Fruit fly (Drosophila melanogaster): ENCODE data around the gene kuz.

Gene kuz

DNA sequence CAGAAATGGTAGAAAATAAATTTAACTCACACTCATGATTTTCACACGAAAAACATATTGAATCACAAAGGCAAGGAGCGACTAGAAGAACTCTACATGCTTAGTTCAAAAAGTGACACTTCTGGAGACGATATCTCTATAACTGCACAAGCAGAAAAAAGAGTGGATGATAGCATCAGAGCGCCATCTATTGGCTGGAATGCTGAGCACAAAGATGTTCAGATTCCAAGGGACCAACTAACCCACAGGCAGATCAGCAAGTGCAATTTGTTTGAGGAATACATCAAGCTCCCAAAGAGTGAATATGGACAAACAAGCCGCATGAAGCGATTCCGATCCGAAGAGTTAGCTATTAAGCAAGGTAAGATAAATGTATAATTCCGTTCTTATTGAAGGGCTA, 9.2 kb upstream of the kuz start, which contains the start of gene CG16852:
Gene CG16852 (plus strand): TSS at position 48 of the 400 bp plus-strand sequence.
- no peak for TF ChIP-seq CG7101 (tag; optimal IDR thresholded peaks at IDR 0.05)
- TF ChIP-seq pad (GFP tag; optimal IDR thresholded peaks at IDR 0.05), result no peak

DNA sequence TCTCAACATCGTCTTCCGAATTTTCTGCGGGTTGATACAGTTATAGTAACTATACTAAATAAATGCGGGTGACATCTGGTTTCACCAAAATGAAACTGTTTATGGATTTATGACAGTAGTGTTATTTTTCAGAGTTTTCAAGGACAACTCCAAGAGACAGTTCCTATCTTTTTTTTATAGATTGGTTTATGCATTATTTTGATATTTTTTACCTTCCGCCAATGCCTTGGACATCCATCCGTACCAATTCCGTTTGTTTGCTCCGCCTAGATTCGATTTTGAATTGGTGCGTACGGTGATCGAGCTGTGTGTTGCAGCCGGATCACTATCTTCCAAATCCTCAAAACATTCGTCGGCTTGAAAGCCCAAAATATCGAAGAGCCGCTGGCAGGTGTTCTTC, 8.0 kb upstream of the kuz start, which contains the start of gene CG16853:
Gene CG16853 (plus strand): TSS at position 301 of the 400 bp plus-strand sequence.
- TF ChIP-seq CG7101 (tag; optimal IDR thresholded peaks at IDR 0.05) (no peak), cnc (optimal IDR thresholded peaks at IDR 0.05) (no peak), Clk (GFP tag; optimal IDR thresholded peaks at IDR 0.05) (no peak), CG5204 (GFP tag; optimal IDR thresholded peaks at IDR 0.05) (no peak), Hr96 (GFP tag; optimal IDR thresholded peaks at IDR 0.05) (no peak), CG11617 (GFP tag; optimal IDR thresholded peaks at IDR 0.05) (no peak)

DNA sequence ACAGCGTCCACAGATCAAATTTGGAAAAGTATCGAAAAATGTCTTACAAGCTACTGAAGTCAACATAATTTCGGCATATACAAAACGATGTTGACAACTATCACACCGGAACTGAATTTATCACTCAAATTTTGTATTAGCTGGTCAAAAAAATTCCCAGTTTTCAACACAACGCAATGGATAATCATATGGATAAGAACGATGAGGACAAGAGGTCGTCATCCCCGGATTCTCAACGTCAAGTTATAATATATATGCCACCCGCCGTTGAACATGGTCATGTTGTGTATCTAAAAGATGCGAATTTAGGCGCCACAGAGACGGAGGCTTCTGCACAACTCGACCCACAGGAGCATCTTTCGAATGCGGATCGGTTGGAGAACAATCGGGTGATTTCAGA, 7.5 kb upstream of the kuz start, which contains the start of gene CG9263:
Gene CG9263 (minus strand): TSS at position 101 of the 400 bp plus-strand sequence.
- TF ChIP-seq kay (GFP tag; ENCODE audit: borderline replicate concordance), result no peak
- TF ChIP-seq bab1 (GFP tag; optimal IDR thresholded peaks at IDR 0.05), result no peak
- no peak for TF ChIP-seq CG1620 (GFP tag; optimal IDR thresholded peaks at IDR 0.05)
- TF ChIP-seq CG7045 (GFP tag; optimal IDR thresholded peaks at IDR 0.05), result no peak
- no peak for TF ChIP-seq CG33017 (tag; optimal IDR thresholded peaks at IDR 0.05)
- TF ChIP-seq CG5204 (GFP tag; optimal IDR thresholded peaks at IDR 0.05), result no peak
- no peak for TF ChIP-seq cnc (optimal IDR thresholded peaks at IDR 0.05)
- no peak for TF ChIP-seq Clk (GFP tag; optimal IDR thresholded peaks at IDR 0.05)
- no peak for TF ChIP-seq ovo (GFP tag; optimal IDR thresholded peaks at IDR 0.05)
- no peak for TF ChIP-seq cic (GFP tag; optimal IDR thresholded peaks at IDR 0.05)
- no peak for TF ChIP-seq Mnt (GFP tag; optimal IDR thresholded peaks at IDR 0.05)
- TF ChIP-seq Hr96 (GFP tag; optimal IDR thresholded peaks at IDR 0.05), result no peak
- TF ChIP-seq CG14711 (tag; optimal IDR thresholded peaks at IDR 0.05), result no peak
- no peak for TF ChIP-seq toe (GFP tag; optimal IDR thresholded peaks at IDR 0.05)
- no peak for TF ChIP-seq CG11617 (GFP tag; optimal IDR thresholded peaks at IDR 0.05)
- TF ChIP-seq Crg-1 (GFP tag; optimal IDR thresholded peaks at IDR 0.05), result no peak
- no peak for TF ChIP-seq tj (GFP tag; optimal IDR thresholded peaks at IDR 0.05)
- TF ChIP-seq CG12768 (GFP tag; optimal IDR thresholded peaks at IDR 0.05), result no peak

DNA sequence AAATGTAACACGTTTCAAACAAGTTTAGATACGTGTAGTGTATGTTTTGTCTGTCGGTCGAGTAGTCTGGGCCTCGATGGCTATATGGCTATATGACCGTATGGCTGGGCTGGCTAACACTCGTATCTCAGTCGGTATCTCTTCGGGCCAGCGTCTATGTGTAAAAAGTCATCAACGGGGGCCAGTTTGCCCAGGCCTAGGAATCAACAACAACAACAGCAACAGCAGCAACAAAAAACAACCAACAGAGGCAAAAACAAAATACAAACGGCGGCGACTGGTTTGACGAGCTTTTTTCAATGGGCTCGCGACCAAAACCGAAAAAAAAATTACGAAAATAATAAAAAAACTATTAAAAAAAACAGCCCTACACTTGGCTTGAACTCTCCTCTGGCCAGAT, 4.3 kb upstream of the kuz start:
- TF ChIP-seq Clk (GFP tag; optimal IDR thresholded peaks at IDR 0.05), result no peak
- no peak for TF ChIP-seq toe (GFP tag; optimal IDR thresholded peaks at IDR 0.05)
- TF ChIP-seq CG14711 (tag; optimal IDR thresholded peaks at IDR 0.05), result no peak
- TF ChIP-seq pad (GFP tag; optimal IDR thresholded peaks at IDR 0.05), result no peak
- TF ChIP-seq CG5204 (GFP tag; optimal IDR thresholded peaks at IDR 0.05), result no peak
- TF ChIP-seq ovo (GFP tag; optimal IDR thresholded peaks at IDR 0.05), result no peak
- no peak for TF ChIP-seq CG12768 (GFP tag; optimal IDR thresholded peaks at IDR 0.05)
- no peak for TF ChIP-seq Mnt (GFP tag; optimal IDR thresholded peaks at IDR 0.05)
- no peak for TF ChIP-seq bab1 (GFP tag; optimal IDR thresholded peaks at IDR 0.05)
- no peak for TF ChIP-seq kay (GFP tag; ENCODE audit: borderline replicate concordance)
- TF ChIP-seq Crg-1 (GFP tag; optimal IDR thresholded peaks at IDR 0.05), result no peak
- no peak for TF ChIP-seq tj (GFP tag; optimal IDR thresholded peaks at IDR 0.05)
- TF ChIP-seq CG1620 (GFP tag; optimal IDR thresholded peaks at IDR 0.05), result no peak
- TF ChIP-seq CG7101 (tag; optimal IDR thresholded peaks at IDR 0.05), result no peak
- no peak for TF ChIP-seq cic (GFP tag; optimal IDR thresholded peaks at IDR 0.05)
- TF ChIP-seq CG33017 (tag; optimal IDR thresholded peaks at IDR 0.05), result no peak
- no peak for TF ChIP-seq Hr96 (GFP tag; optimal IDR thresholded peaks at IDR 0.05)

DNA sequence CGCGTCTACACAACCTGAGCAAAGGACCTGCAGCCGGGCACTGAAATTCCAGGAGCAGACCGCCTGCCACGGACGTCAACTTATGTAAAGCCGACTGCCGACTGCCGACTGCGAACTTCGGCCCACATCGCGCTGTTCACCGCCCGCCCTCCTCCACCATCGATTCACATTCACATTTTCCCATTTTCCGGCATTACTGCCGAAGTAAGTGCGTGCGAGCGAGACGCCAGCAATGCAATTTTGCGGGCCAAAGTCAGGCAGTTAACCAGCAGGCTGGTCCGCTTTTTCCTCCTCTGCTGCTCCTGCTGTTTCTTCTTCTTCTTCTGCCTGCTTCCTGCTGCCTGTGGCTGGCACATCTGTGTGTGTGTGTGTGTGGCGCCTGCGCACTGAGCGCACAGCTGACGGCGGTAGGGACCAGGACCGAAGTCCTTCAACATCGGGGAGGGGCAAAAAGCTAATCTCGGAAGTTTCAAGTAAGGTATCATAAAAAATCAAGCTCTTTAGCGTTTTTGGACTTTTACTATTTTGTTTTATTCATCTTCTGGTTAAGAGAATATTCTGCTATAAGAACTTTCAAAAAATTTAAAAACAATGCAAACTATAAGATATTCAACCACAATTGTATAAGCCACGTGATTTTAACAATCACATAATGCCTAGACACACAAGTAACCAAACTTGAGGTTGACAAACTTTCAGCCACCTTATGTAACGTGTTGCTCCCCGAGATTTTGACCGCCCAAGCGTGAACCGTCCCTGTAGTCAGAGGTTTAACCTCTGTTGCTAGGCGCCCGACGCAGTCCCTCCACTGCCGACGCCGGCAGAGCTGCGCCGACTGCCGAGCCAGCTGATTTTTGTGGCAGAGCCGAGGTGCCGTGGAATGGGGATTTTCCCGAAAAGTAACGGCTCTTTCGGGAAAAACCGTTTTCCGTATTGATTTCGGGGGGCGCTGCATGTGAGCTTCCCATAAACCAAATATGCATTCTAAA, 1.9 kb upstream of the kuz start:
- no peak for TF ChIP-seq ovo (GFP tag; optimal IDR thresholded peaks at IDR 0.05)
- peak; percentile 43 for TF ChIP-seq Clk (GFP tag; optimal IDR thresholded peaks at IDR 0.05)
- no peak for TF ChIP-seq CG33017 (tag; optimal IDR thresholded peaks at IDR 0.05)
- no peak for TF ChIP-seq pad (GFP tag; optimal IDR thresholded peaks at IDR 0.05)
- TF ChIP-seq Hr96 (GFP tag; optimal IDR thresholded peaks at IDR 0.05), result peak; percentile 58
- TF ChIP-seq CG7045 (GFP tag; optimal IDR thresholded peaks at IDR 0.05), result peak; percentile 51
- TF ChIP-seq CG5204 (GFP tag; optimal IDR thresholded peaks at IDR 0.05), result peak; percentile 55
- peak; percentile 61 for TF ChIP-seq toe (GFP tag; optimal IDR thresholded peaks at IDR 0.05)
- no peak for TF ChIP-seq Mnt (GFP tag; optimal IDR thresholded peaks at IDR 0.05)
- TF ChIP-seq CG1620 (GFP tag; optimal IDR thresholded peaks at IDR 0.05), result no peak

DNA sequence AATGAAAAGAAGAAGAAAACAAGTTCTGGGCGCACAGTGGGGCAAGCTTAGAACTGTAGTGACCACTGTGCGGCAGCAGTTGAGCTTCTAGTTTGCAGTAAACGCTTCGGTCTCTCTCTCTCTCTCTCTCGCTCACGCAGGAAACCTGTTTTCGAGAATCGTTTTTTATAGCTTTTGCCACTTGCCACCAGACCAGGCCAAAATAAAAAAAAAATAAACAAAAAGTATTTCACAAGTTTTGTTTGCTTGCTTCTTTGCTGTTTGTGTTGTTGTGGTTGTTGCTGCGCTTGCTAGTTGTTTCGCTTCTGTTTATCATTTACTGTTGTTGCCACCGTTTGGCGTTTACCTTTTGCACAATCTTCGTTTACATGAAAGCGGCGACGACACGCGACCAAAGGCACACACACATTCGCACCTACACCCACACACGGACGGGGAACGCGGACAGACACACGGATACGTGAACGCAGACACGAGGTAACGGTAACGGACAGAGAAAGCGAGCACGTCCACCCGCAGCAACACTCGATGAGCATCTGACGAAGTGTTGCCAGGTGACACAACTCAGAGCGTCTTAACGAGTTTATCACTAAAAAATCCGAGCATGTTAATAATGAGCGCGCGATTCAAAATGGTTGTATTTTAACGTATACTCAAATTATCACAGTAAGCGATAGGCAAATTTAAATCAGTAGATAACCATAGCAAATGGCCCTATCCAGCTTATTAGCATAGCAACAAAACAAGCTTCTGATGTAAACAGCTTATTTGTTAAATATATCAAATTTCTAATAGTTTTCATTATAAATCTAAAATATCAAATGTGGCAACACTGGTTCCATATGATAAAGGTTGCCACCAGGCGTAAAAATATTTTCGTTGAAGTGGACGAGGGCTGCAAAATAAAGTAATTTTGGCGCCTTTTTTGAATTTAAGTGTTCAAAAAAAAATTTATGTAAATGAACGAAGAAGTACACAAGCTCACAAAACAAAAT, 856 bp upstream of the kuz start, which contains the start of gene B4:
Gene B4 (minus strand): TSS at position 543 of the 995 bp plus-strand sequence.
- TF ChIP-seq tj (GFP tag; optimal IDR thresholded peaks at IDR 0.05) (peak; percentile 61), CG12768 (GFP tag; optimal IDR thresholded peaks at IDR 0.05) (peak; percentile 15), CG5204 (GFP tag; optimal IDR thresholded peaks at IDR 0.05) (no peak), CG33017 (tag; optimal IDR thresholded peaks at IDR 0.05) (no peak), CG7045 (GFP tag; optimal IDR thresholded peaks at IDR 0.05) (no peak), Hr96 (GFP tag; optimal IDR thresholded peaks at IDR 0.05) (peak; percentile 30), Crg-1 (GFP tag; optimal IDR thresholded peaks at IDR 0.05) (no peak), ovo (GFP tag; optimal IDR thresholded peaks at IDR 0.05) (peak; percentile 91), CG14711 (tag; optimal IDR thresholded peaks at IDR 0.05) (peak; percentile 33), cic (GFP tag; optimal IDR thresholded peaks at IDR 0.05) (peak; percentile 58), cnc (optimal IDR thresholded peaks at IDR 0.05) (no peak), kay (GFP tag; ENCODE audit: borderline replicate concordance) (peak; percentile 39), CG11617 (GFP tag; optimal IDR thresholded peaks at IDR 0.05) (no peak), bab1 (GFP tag; optimal IDR thresholded peaks at IDR 0.05) (peak; percentile 62), Clk (GFP tag; optimal IDR thresholded peaks at IDR 0.05) (no peak), CG1620 (GFP tag; optimal IDR thresholded peaks at IDR 0.05) (peak; percentile 1), pad (GFP tag; optimal IDR thresholded peaks at IDR 0.05) (peak; percentile 17), Mnt (GFP tag; optimal IDR thresholded peaks at IDR 0.05) (peak; percentile 95), toe (GFP tag; optimal IDR thresholded peaks at IDR 0.05) (no peak), CG7101 (tag; optimal IDR thresholded peaks at IDR 0.05) (peak; percentile 17)
